Fruit fly (Drosophila melanogaster): ENCODE results near the gene Bet5.

DNA sequence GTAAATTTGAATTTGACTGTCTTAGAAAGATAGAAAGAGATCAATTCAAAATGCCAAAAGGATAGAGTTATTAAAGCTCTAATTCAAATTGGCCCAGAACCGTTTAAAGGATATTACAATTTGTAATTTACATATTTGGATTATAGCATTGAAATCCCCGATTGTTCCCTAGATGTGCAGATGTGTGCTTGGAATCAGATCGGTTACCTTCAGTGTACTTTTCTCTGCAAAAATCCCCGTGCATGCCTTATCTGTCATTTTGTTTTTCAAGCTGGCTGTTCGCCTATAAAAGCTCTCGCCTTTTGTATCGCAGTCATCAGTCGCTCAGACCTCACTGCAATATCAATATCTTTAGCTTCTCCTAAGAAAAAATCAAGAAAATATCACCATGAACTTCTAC lies 30.5 kb downstream of the Bet5 start, which contains the start of gene CecA1:
- TF ChIP-seq CG8478 (optimal IDR thresholded peaks at IDR 0.05) (no peak), CTCF (optimal IDR thresholded peaks at IDR 0.05) (no peak)
